Worm (Caenorhabditis elegans): ENCODE data around the gene chw-1.

ce11 chrV:10503893-10504292 is 41.8 kb downstream of the chw-1 start, which contains the start of gene C35A5.10:
- TF ChIP-seq eor-1 (tag; optimal IDR thresholded peaks at IDR 0.05) (no peak), egl-27 (tag; optimal IDR thresholded peaks at IDR 0.05) (no peak), ceh-9 (tag; optimal IDR thresholded peaks at IDR 0.05) (no peak)

All from whole organism, L3 larva.